Worm (Caenorhabditis elegans): Measurements from ENCODE around the gene F59A6.13.

- TF ChIP-seq pqm-1 (tag; optimal IDR thresholded peaks at IDR 0.05) (no peak), unc-130 (tag; optimal IDR thresholded peaks at IDR 0.05) (no peak), ama-1 (optimal IDR thresholded peaks at IDR 0.05) (no peak), snpc-4 (tag; optimal IDR thresholded peaks at IDR 0.05) (no peak), aha-1 (tag; optimal IDR thresholded peaks at IDR 0.05) (no peak), tbx-2 (tag; optimal IDR thresholded peaks at IDR 0.05) (peak; percentile 27), ztf-11 (tag; optimal IDR thresholded peaks at IDR 0.05) (no peak), nhr-12 (tag; optimal IDR thresholded peaks at IDR 0.05) (no peak), sox-4 (tag; optimal IDR thresholded peaks at IDR 0.05) (no peak)
Observed at ce11 chrII:5032669-5033068, 10.1 kb downstream of the F59A6.13 start.
